Worm (Caenorhabditis elegans) whole organism, late embryonic: Measurements from ENCODE around the gene R102.11.

Source experiments
- C08G9.2 ChIP-seq: sonication (generic microtip); optimal IDR thresholded peaks from 2 replicates; lab custom pipeline; 2016; ENCODE audit warnings: mild to moderate bottlenecking, missing genetic modification characterization, moderate library complexity, missing compliant biosample characterization
- C38D4.7 ChIP-seq: fragments of 200-800 bp; sonication (Bioruptor generic); optimal IDR thresholded peaks from 2 replicates; lab custom pipeline; 2018; ENCODE audit warnings: mild to moderate bottlenecking, missing genetic modification characterization, moderate library complexity, missing compliant biosample characterization
- K02D7.2 ChIP-seq: sonication (generic microtip); optimal IDR thresholded peaks from 2 replicates; lab custom pipeline; 2017; ENCODE audit warnings: mild to moderate bottlenecking, missing genetic modification characterization, missing compliant biosample characterization
- K09A11.1 ChIP-seq: sonication (generic microtip); optimal IDR thresholded peaks from 2 replicates; lab custom pipeline; 2017; ENCODE audit warnings: antibody characterized with exemption, mild to moderate bottlenecking, missing genetic modification characterization, missing compliant biosample characterization; ENCODE audit not compliant: insufficient read depth
- T23F11.4 ChIP-seq: fragments of 200-800 bp; sonication (Bioruptor generic); optimal IDR thresholded peaks from 2 replicates; lab custom pipeline; 2018; ENCODE audit warnings: mild to moderate bottlenecking, missing genetic modification characterization, missing compliant biosample characterization
- Y22D7AL.16 ChIP-seq: sonication (generic microtip); optimal IDR thresholded peaks from 2 replicates; lab custom pipeline; 2016; ENCODE audit warnings: missing genetic modification characterization, missing compliant biosample characterization
- ceh-14 ChIP-seq: sonication (generic microtip); optimal IDR thresholded peaks from 2 replicates; lab custom pipeline; 2016; ENCODE audit warnings: missing genotype, missing genetic modification characterization, missing compliant biosample characterization
- ceh-19 ChIP-seq: fragments of 200-800 bp; sonication (Bioruptor generic); optimal IDR thresholded peaks from 2 replicates; lab custom pipeline; 2018; ENCODE audit warnings: mild to moderate bottlenecking, missing genetic modification characterization, missing compliant biosample characterization
- ceh-2 ChIP-seq: sonication (generic microtip); optimal IDR thresholded peaks from 2 replicates; lab custom pipeline; 2016; ENCODE audit warnings: missing genotype, missing genetic modification characterization, missing compliant biosample characterization
- ceh-22 ChIP-seq: sonication (generic microtip); optimal IDR thresholded peaks from 2 replicates; lab custom pipeline; 2017; ENCODE audit warnings: missing biosample characterization, missing genetic modification characterization
- ceh-24 ChIP-seq: sonication (generic microtip); optimal IDR thresholded peaks from 2 replicates; lab custom pipeline; 2016; ENCODE audit warnings: mild to moderate bottlenecking, missing genetic modification characterization, missing compliant biosample characterization
- ceh-30 ChIP-seq: fragments of 150-350 bp; optimal IDR thresholded peaks from 2 replicates; lab custom pipeline; 2014; ENCODE audit warnings: missing biosample characterization, missing genetic modification characterization
- ceh-34 ChIP-seq: sonication (generic microtip); optimal IDR thresholded peaks from 2 replicates; lab custom pipeline; 2016; ENCODE audit warnings: mild to moderate bottlenecking, missing genetic modification characterization, missing compliant biosample characterization
- ceh-48 ChIP-seq: sonication (generic microtip); optimal IDR thresholded peaks from 2 replicates; lab custom pipeline; 2016; ENCODE audit warnings: missing genetic modification characterization, inconsistent platforms, missing compliant biosample characterization
- ceh-6 ChIP-seq: fragments of 200-800 bp; sonication (Bioruptor generic); optimal IDR thresholded peaks from 2 replicates; lab custom pipeline; 2018; ENCODE audit warnings: mild to moderate bottlenecking, missing genetic modification characterization, missing compliant biosample characterization
- ceh-9 ChIP-seq: sonication (generic microtip); optimal IDR thresholded peaks from 2 replicates; lab custom pipeline; 2016; ENCODE audit warnings: mild to moderate bottlenecking, missing genetic modification characterization, inconsistent platforms, missing compliant biosample characterization
- dmd-4 ChIP-seq: sonication (generic microtip); optimal IDR thresholded peaks from 2 replicates; lab custom pipeline; 2016; ENCODE audit warnings: borderline replicate concordance, missing genetic modification characterization, missing compliant biosample characterization
- dve-1 ChIP-seq: sonication (generic microtip); optimal IDR thresholded peaks from 2 replicates; lab custom pipeline; 2017; ENCODE audit warnings: antibody characterized with exemption, mild to moderate bottlenecking, missing genetic modification characterization, missing compliant biosample characterization
- elt-2 ChIP-seq: sonication (generic microtip); optimal IDR thresholded peaks from 2 replicates; lab custom pipeline; 2016; ENCODE audit warnings: missing genetic modification reagents, missing genetic modification characterization, missing compliant biosample characterization
- ets-4 ChIP-seq: sonication (generic microtip); optimal IDR thresholded peaks from 2 replicates; lab custom pipeline; 2016; ENCODE audit warnings: missing genetic modification characterization, missing compliant biosample characterization
- fkh-10 ChIP-seq: fragments of 150-350 bp; optimal IDR thresholded peaks from 2 replicates; lab custom pipeline; 2014; ENCODE audit warnings: missing biosample characterization, missing genetic modification reagents, missing genetic modification characterization
- fkh-6 ChIP-seq: sonication (generic microtip); optimal IDR thresholded peaks from 2 replicates; lab custom pipeline; 2016; ENCODE audit warnings: missing genetic modification characterization, missing compliant biosample characterization
- hlh-13 ChIP-seq: fragments of 200-800 bp; sonication (Bioruptor generic); optimal IDR thresholded peaks from 2 replicates; lab custom pipeline; 2018; ENCODE audit warnings: mild to moderate bottlenecking, missing genetic modification characterization, missing compliant biosample characterization
- hlh-15 ChIP-seq: sonication (generic microtip); optimal IDR thresholded peaks from 2 replicates; lab custom pipeline; 2016; ENCODE audit warnings: missing genetic modification characterization, missing compliant biosample characterization
- hlh-30 ChIP-seq: sonication (generic microtip); optimal IDR thresholded peaks from 2 replicates; lab custom pipeline; 2017; ENCODE audit warnings: antibody characterized with exemption, missing genetic modification characterization, missing compliant biosample characterization; ENCODE audit not compliant: insufficient read depth
- hlh-6 ChIP-seq: sonication (generic microtip); optimal IDR thresholded peaks from 2 replicates; lab custom pipeline; 2016; ENCODE audit warnings: missing genotype, missing genetic modification characterization, missing compliant biosample characterization
- lim-6 ChIP-seq: sonication (generic microtip); optimal IDR thresholded peaks from 2 replicates; lab custom pipeline; 2016; ENCODE audit warnings: missing genetic modification characterization, missing compliant biosample characterization
- lin-11 ChIP-seq: fragments of 200-800 bp; sonication (Bioruptor generic); optimal IDR thresholded peaks from 2 replicates; lab custom pipeline; 2018; ENCODE audit warnings: mild to moderate bottlenecking, missing genetic modification characterization, missing compliant biosample characterization
- nfya-1 ChIP-seq: sonication (generic microtip); optimal IDR thresholded peaks from 2 replicates; lab custom pipeline; 2017; ENCODE audit warnings: missing genetic modification characterization, mild to moderate bottlenecking, missing compliant biosample characterization, antibody characterized with exemption, moderate library complexity
- nhr-11 ChIP-seq: fragments of 150-350 bp; optimal IDR thresholded peaks from 2 replicates; lab custom pipeline; 2014; ENCODE audit warnings: missing biosample characterization, missing genetic modification characterization
- nhr-232 ChIP-seq: sonication (generic microtip); optimal IDR thresholded peaks from 2 replicates; lab custom pipeline; 2016; ENCODE audit warnings: missing genetic modification characterization, missing compliant biosample characterization
- npax-4 ChIP-seq: sonication (generic microtip); optimal IDR thresholded peaks from 2 replicates; lab custom pipeline; 2016; ENCODE audit warnings: missing genetic modification characterization, missing compliant biosample characterization
- pag-3 ChIP-seq: sonication (generic microtip); optimal IDR thresholded peaks from 2 replicates; lab custom pipeline; 2016; ENCODE audit warnings: missing compliant biosample characterization, missing genetic modification characterization, borderline replicate concordance
- pax-1 ChIP-seq: fragments of 150-350 bp; optimal IDR thresholded peaks from 2 replicates; lab custom pipeline; 2014; ENCODE audit warnings: missing biosample characterization, missing genetic modification characterization
- pha-4 ChIP-seq: fragments of 150-350 bp; optimal IDR thresholded peaks from 2 replicates; lab custom pipeline; 2018; ENCODE audit warnings: missing biosample characterization, missing genetic modification reagents, missing genetic modification characterization
- pqm-1 ChIP-seq: sonication (generic microtip); optimal IDR thresholded peaks from 2 replicates; lab custom pipeline; 2016; ENCODE audit warnings: missing genetic modification characterization, missing compliant biosample characterization
- ref-2 ChIP-seq: sonication (generic microtip); optimal IDR thresholded peaks from 2 replicates; lab custom pipeline; 2016; ENCODE audit warnings: missing genetic modification characterization, missing compliant biosample characterization
- rnt-1 ChIP-seq: sonication (generic microtip); optimal IDR thresholded peaks from 2 replicates; lab custom pipeline; 2016; ENCODE audit warnings: missing genetic modification characterization, missing compliant biosample characterization
- sdc-2 ChIP-seq: sonication (generic microtip); optimal IDR thresholded peaks from 2 replicates; lab custom pipeline; 2016; ENCODE audit warnings: missing genotype, missing genetic modification characterization, missing compliant biosample characterization
- sox-2 ChIP-seq: fragments of 200-800 bp; sonication (Bioruptor generic); IDR thresholded peaks from 2 replicates; pipeline ENCODE4 v1.3.6; 2022; ENCODE audit warnings: missing genetic modification reagents, missing genetic modification characterization, missing compliant biosample characterization
- syd-9 ChIP-seq: sonication (generic microtip); optimal IDR thresholded peaks from 2 replicates; lab custom pipeline; 2016; ENCODE audit warnings: mild to moderate bottlenecking, missing genetic modification characterization, moderate library complexity, missing compliant biosample characterization
- tbx-7 ChIP-seq: sonication (generic microtip); optimal IDR thresholded peaks from 2 replicates; lab custom pipeline; 2016; ENCODE audit warnings: missing genotype, missing genetic modification characterization, missing compliant biosample characterization
- ttx-3 ChIP-seq: sonication (generic microtip); optimal IDR thresholded peaks from 2 replicates; lab custom pipeline; 2016; ENCODE audit warnings: missing genetic modification reagents, missing genetic modification characterization, missing compliant biosample characterization
- unc-42 ChIP-seq: sonication (generic microtip); optimal IDR thresholded peaks from 2 replicates; lab custom pipeline; 2016; ENCODE audit warnings: missing genotype, missing genetic modification characterization, missing compliant biosample characterization
- unc-86 ChIP-seq: sonication (generic microtip); optimal IDR thresholded peaks from 2 replicates; lab custom pipeline; 2016; ENCODE audit warnings: missing genetic modification characterization, missing compliant biosample characterization

The R102.11 gene

DNA sequence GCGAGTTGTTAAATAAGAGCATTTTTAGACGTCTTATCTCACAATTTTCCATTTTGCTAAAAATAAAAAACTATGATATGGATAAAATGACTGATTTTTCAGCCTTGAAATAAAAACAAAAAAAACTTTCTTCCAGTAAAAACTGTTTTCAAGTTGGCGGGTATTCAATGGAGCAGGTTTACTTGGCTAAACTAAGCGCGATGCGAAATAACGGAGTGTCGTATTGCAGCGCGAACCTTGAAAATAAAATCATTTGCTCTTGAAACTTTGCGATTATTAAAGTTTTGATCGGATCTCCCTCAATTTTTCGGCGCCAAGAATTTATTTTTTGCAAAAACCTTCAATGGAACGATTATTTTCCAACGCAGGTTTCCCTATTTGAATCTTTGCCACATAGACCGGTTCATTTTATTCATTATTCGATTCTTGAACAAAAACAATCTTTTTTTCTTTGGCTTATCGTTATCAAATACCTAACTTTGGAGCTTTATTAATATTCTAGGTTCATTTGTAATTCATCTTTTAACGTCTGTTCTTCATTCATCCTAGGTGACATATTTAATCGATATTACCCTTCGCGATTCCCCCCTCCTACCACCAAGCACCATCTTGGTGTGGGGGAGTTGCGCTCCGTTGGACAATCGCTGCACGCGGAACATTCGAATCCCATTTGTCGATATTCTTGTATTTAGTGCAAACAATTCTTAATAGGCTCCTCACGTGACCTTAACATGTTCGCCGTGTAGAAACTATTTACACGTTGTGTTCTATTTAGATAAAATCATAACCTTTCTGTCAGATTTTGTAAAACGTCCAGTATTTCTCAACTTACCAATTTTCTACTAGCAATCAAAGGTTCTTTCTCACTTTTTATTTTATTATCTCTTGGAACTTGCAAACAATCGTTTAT lies 35.2 kb upstream of the R102.11 start, which contains the start of the genes orc-5 and cyb-1:
orc-5 (minus strand) TSS at position 62 of the 910 bp plus-strand sequence.
cyb-1 (plus strand) TSS at position 690 of the 910 bp plus-strand sequence.
- TF ChIP-seq nfya-1 (tag; lab: Kevin White, UChicago) (peak; percentile 44), tbx-7 (no peak), unc-42 (tag; lab: Kevin White, UChicago) (peak; percentile 23), lim-6 (tag; lab: Kevin White, UChicago) (no peak), ets-4 (tag; lab: Kevin White, UChicago) (no peak), hlh-13 (GFP tag; lab: Kevin White, UChicago) (no peak), ceh-19 (GFP tag; lab: Kevin White, UChicago) (no peak), sox-2 (GFP tag; lab: Robert Waterston, UW) (no peak), unc-86 (no peak), ceh-2 (tag; lab: Kevin White, UChicago) (no peak), ceh-24 (no peak), dmd-4 (tag; lab: Kevin White, UChicago) (no peak), npax-4 (no peak), ceh-48 (tag; lab: Kevin White, UChicago) (peak; percentile 66), ceh-6 (GFP tag; lab: Kevin White, UChicago) (no peak), ttx-3 (no peak), C08G9.2 (tag; lab: Kevin White, UChicago) (no peak), rnt-1 (tag; lab: Kevin White, UChicago) (no peak), elt-2 (tag; lab: Kevin White, UChicago) (no peak), pax-1 (tag; lab: Kevin White, UChicago) (peak; percentile 58), ref-2 (no peak), fkh-6 (no peak), nhr-232 (tag; lab: Kevin White, UChicago) (no peak), pag-3 (tag; lab: Kevin White, UChicago) (no peak), hlh-15 (tag; lab: Kevin White, UChicago) (no peak), K02D7.2 (tag; lab: Kevin White, UChicago) (no peak), ceh-34 (tag; lab: Kevin White, UChicago) (no peak), fkh-10 (GFP tag; lab: Kevin White, UChicago) (no peak), ceh-30 (tag; lab: Kevin White, UChicago) (no peak), Y22D7AL.16 (no peak), hlh-30 (peak; percentile 62), ceh-14 (tag; lab: Kevin White, UChicago) (no peak), K09A11.1 (tag; lab: Kevin White, UChicago) (no peak), nhr-11 (tag; lab: Kevin White, UChicago) (no peak), dve-1 (tag; lab: Kevin White, UChicago) (peak; percentile 3), ceh-22 (tag; lab: Kevin White, UChicago) (no peak), lin-11 (tag; lab: Kevin White, UChicago) (no peak), sdc-2 (tag; lab: Kevin White, UChicago) (no peak), pqm-1 (no peak), C38D4.7 (GFP tag; lab: Kevin White, UChicago) (no peak), hlh-6 (tag; lab: Kevin White, UChicago) (no peak), syd-9 (tag; lab: Kevin White, UChicago) (no peak), T23F11.4 (no peak), pha-4 (tag; lab: Kevin White, UChicago) (no peak), ceh-9 (tag; lab: Kevin White, UChicago) (no peak)
